Fruit fly (Drosophila melanogaster) whole organism, adult: ENCODE measurements around the gene SrpRalpha.
A peak's percentile ranks its signal among the peaks of the same experiment; 100 is the strongest.

Experiments used
- cnc ChIP-seq, 2 experiments: fragments of >200 bp; optimal IDR thresholded peaks; 2 replicates each; lab custom pipeline; 2017
- ovo ChIP-seq: fragments of 200-800 bp; sonication (Bioruptor generic); optimal IDR thresholded peaks from 2 replicates; lab custom pipeline; 2016; ENCODE audit warnings: missing biosample characterization, missing genetic modification characterization
- pad ChIP-seq: fragments of 200-800 bp; sonication (Bioruptor generic); optimal IDR thresholded peaks from 3 replicates; lab custom pipeline; 2017; ENCODE audit warnings: missing biosample characterization, missing genetic modification characterization, mild to moderate bottlenecking, moderate library complexity, missing genetic modification reagents

- TF ChIP-seq pad (GFP tag; lab: Kevin White, UChicago) (peak; percentile 2), ovo (GFP tag; lab: Kevin White, UChicago) (no peak), cnc (optimal IDR thresholded peaks at IDR 0.05; lab: Kevin White, UChicago) (no peak)
Observed at dm6 chrX:11108845-11109450, 19.9 kb downstream of the SrpRalpha start.
